Worm (Caenorhabditis elegans): ENCODE results near the gene col-117.

- no peak for TF ChIP-seq ztf-11 (tag; optimal IDR thresholded peaks at IDR 0.05)
- TF ChIP-seq lin-39 (tag; optimal IDR thresholded peaks at IDR 0.05), result no peak
- no peak for TF ChIP-seq ces-1 (GFP tag; optimal IDR thresholded peaks at IDR 0.05)
Observed at ce11 chrIV:8815162-8815561, 8.8 kb downstream of the col-117 start.
